Worm (Caenorhabditis elegans): Measurements from ENCODE around the gene W03C9.2.

ce11 chrII:11963132-11963630, 1.0 kb downstream of the W03C9.2 start:
- TF ChIP-seq dao-5 (tag; optimal IDR thresholded peaks at IDR 0.05) = no peak
- no peak for TF ChIP-seq him-1 (tag; optimal IDR thresholded peaks at IDR 0.05)

All from whole organism, L4/young adult.